Worm (Caenorhabditis elegans) whole organism, midembryonic: ENCODE data around the gene ifbp-1.
A peak's percentile ranks its signal among the peaks of the same experiment; 100 is the strongest.

ENCODE experiments used
- T22C8.4 ChIP-seq: fragments of 200-800 bp; sonication (Bioruptor generic); IDR thresholded peaks from 2 replicates; pipeline ENCODE4 v1.3.6; 2022; ENCODE audit warnings: missing genetic modification characterization, missing compliant biosample characterization
- cog-1 ChIP-seq: sonication (generic microtip); optimal IDR thresholded peaks from 2 replicates; lab custom pipeline; 2016; ENCODE audit warnings: missing genetic modification characterization, missing compliant biosample characterization
- flt-1 ChIP-seq: fragments of 200-800 bp; sonication (Bioruptor generic); IDR thresholded peaks from 2 replicates; pipeline ENCODE4 v1.3.6; 2022; ENCODE audit warnings: missing genetic modification characterization, missing compliant biosample characterization
- klf-2 ChIP-seq: fragments of 200-800 bp; sonication (Bioruptor generic); conservative IDR thresholded peaks from 2 replicates; pipeline ENCODE4 v1.3.6; 2022; ENCODE audit warnings: missing genetic modification reagents, missing genetic modification characterization, missing compliant biosample characterization
- med-1 ChIP-seq: sonication (generic microtip); optimal IDR thresholded peaks from 2 replicates; lab custom pipeline; 2017; ENCODE audit warnings: missing genetic modification characterization, mild to moderate bottlenecking, missing compliant biosample characterization, antibody characterized with exemption, missing genetic modification reagents; ENCODE audit not compliant: insufficient read depth
- ref-1 ChIP-seq: fragments of 200-800 bp; sonication (Bioruptor generic); conservative IDR thresholded peaks from 2 replicates; pipeline ENCODE4 v1.3.6; 2022; ENCODE audit warnings: missing genetic modification reagents, missing genetic modification characterization, missing compliant biosample characterization
- tab-1 ChIP-seq: fragments of 200-800 bp; sonication (Bioruptor generic); IDR thresholded peaks from 2 replicates; pipeline ENCODE4 v1.3.6; 2022; ENCODE audit warnings: missing genetic modification characterization, missing compliant biosample characterization
- ztf-23 ChIP-seq: fragments of 200-800 bp; sonication (Bioruptor generic); IDR thresholded peaks from 2 replicates; pipeline ENCODE4 v1.3.6; 2022; ENCODE audit warnings: missing genetic modification reagents, missing genetic modification characterization, missing compliant biosample characterization
- ztf-29 ChIP-seq: fragments of 200-800 bp; sonication (Bioruptor generic); IDR thresholded peaks from 2 replicates; pipeline ENCODE4 v1.3.6; 2022; ENCODE audit warnings: missing genetic modification reagents, missing genetic modification characterization, missing compliant biosample characterization

Gene ifbp-1

ce11 chrV:13385798-13386197 lies 5.7 kb upstream of the ifbp-1 start, which contains the start of gene gcy-34:
Gene gcy-34, minus strand, starts transcription at chrV:13385898.
- no peak for TF ChIP-seq med-1 (GFP tag; lab: Kevin White, UChicago)
- no peak for TF ChIP-seq ztf-23 (GFP tag; lab: Robert Waterston, UW)

ce11 chrV:13380980-13381379 lies 918 bp upstream of the ifbp-1 start, which contains the start of gene cpz-2:
Gene cpz-2, plus strand, starts transcription at chrV:13381189.
- no peak for TF ChIP-seq cog-1 (tag; lab: Kevin White, UChicago)
- no peak for TF ChIP-seq ztf-29 (GFP tag; lab: Robert Waterston, UW)
- TF ChIP-seq flt-1 (GFP tag; lab: Robert Waterston, UW), result no peak
- TF ChIP-seq med-1 (GFP tag; lab: Kevin White, UChicago), result no peak
- no peak for TF ChIP-seq tab-1 (GFP tag; lab: Robert Waterston, UW)
- TF ChIP-seq ref-1 (GFP tag; lab: Robert Waterston, UW), result no peak
- TF ChIP-seq ztf-23 (GFP tag; lab: Robert Waterston, UW), result no peak
- TF ChIP-seq T22C8.4, result no peak
- TF ChIP-seq klf-2 (GFP tag; lab: Robert Waterston, UW), result no peak

ce11 chrV:13377130-13377529 lies 2.9 kb downstream of the ifbp-1 start:
- TF ChIP-seq ztf-23 (GFP tag; lab: Robert Waterston, UW) (no peak), ztf-29 (GFP tag; lab: Robert Waterston, UW) (no peak), T22C8.4 (no peak)

ce11 chrV:13375861-13376260 lies 4.2 kb downstream of the ifbp-1 start:
- no peak for TF ChIP-seq cog-1 (tag; lab: Kevin White, UChicago)
- TF ChIP-seq flt-1 (GFP tag; lab: Robert Waterston, UW), result no peak
- no peak for TF ChIP-seq ref-1 (GFP tag; lab: Robert Waterston, UW)
- TF ChIP-seq ztf-23 (GFP tag; lab: Robert Waterston, UW), result no peak
- TF ChIP-seq klf-2 (GFP tag; lab: Robert Waterston, UW), result no peak
- no peak for TF ChIP-seq ztf-29 (GFP tag; lab: Robert Waterston, UW)
- TF ChIP-seq med-1 (GFP tag; lab: Kevin White, UChicago), result no peak
- TF ChIP-seq tab-1 (GFP tag; lab: Robert Waterston, UW), result no peak
- no peak for TF ChIP-seq T22C8.4

ce11 chrV:13374532-13374931 lies 5.5 kb downstream of the ifbp-1 start:
- TF ChIP-seq ref-1 (GFP tag; lab: Robert Waterston, UW) (no peak), flt-1 (GFP tag; lab: Robert Waterston, UW) (peak; percentile 59; the same call in 1 of the 2 replicates), tab-1 (GFP tag; lab: Robert Waterston, UW) (no peak), ztf-29 (GFP tag; lab: Robert Waterston, UW) (no peak), ztf-23 (GFP tag; lab: Robert Waterston, UW) (no peak), T22C8.4 (no peak)

ce11 chrV:13373643-13374042 lies 6.4 kb downstream of the ifbp-1 start:
- TF ChIP-seq ztf-23 (GFP tag; lab: Robert Waterston, UW), result no peak
- TF ChIP-seq med-1 (GFP tag; lab: Kevin White, UChicago), result no peak
- no peak for TF ChIP-seq klf-2 (GFP tag; lab: Robert Waterston, UW)
- no peak for TF ChIP-seq ztf-29 (GFP tag; lab: Robert Waterston, UW)
- TF ChIP-seq ref-1 (GFP tag; lab: Robert Waterston, UW), result no peak
- TF ChIP-seq flt-1 (GFP tag; lab: Robert Waterston, UW), result no peak
- TF ChIP-seq tab-1 (GFP tag; lab: Robert Waterston, UW), result no peak
- no peak for TF ChIP-seq cog-1 (tag; lab: Kevin White, UChicago)
- no peak for TF ChIP-seq T22C8.4

ce11 chrV:13372821-13373220 lies 7.2 kb downstream of the ifbp-1 start:
- TF ChIP-seq cog-1 (tag; lab: Kevin White, UChicago), result no peak

ce11 chrV:13371336-13371735 lies 8.7 kb downstream of the ifbp-1 start:
- TF ChIP-seq ztf-23 (GFP tag; lab: Robert Waterston, UW) (no peak), klf-2 (GFP tag; lab: Robert Waterston, UW) (no peak), ref-1 (GFP tag; lab: Robert Waterston, UW) (no peak), ztf-29 (GFP tag; lab: Robert Waterston, UW) (no peak), med-1 (GFP tag; lab: Kevin White, UChicago) (no peak), cog-1 (tag; lab: Kevin White, UChicago) (no peak), tab-1 (GFP tag; lab: Robert Waterston, UW) (no peak), flt-1 (GFP tag; lab: Robert Waterston, UW) (no peak), T22C8.4 (no peak)

ce11 chrV:13370265-13370664 lies 9.8 kb downstream of the ifbp-1 start:
- TF ChIP-seq tab-1 (GFP tag; lab: Robert Waterston, UW) (no peak), flt-1 (GFP tag; lab: Robert Waterston, UW) (no peak), med-1 (GFP tag; lab: Kevin White, UChicago) (no peak), cog-1 (tag; lab: Kevin White, UChicago) (no peak), ref-1 (GFP tag; lab: Robert Waterston, UW) (no peak), ztf-29 (GFP tag; lab: Robert Waterston, UW) (no peak), ztf-23 (GFP tag; lab: Robert Waterston, UW) (no peak), T22C8.4 (no peak), klf-2 (GFP tag; lab: Robert Waterston, UW) (no peak)

- TF ChIP-seq ztf-29 (GFP tag; lab: Robert Waterston, UW), result no peak
- TF ChIP-seq cog-1 (tag; lab: Kevin White, UChicago), result no peak
- no peak for TF ChIP-seq ztf-23 (GFP tag; lab: Robert Waterston, UW)
- TF ChIP-seq tab-1 (GFP tag; lab: Robert Waterston, UW), result no peak
- TF ChIP-seq med-1 (GFP tag; lab: Kevin White, UChicago), result no peak
- TF ChIP-seq klf-2 (GFP tag; lab: Robert Waterston, UW), result no peak
- TF ChIP-seq T22C8.4, result no peak
- no peak for TF ChIP-seq flt-1 (GFP tag; lab: Robert Waterston, UW)
- TF ChIP-seq ref-1 (GFP tag; lab: Robert Waterston, UW), result no peak
These were observed 10.4 kb downstream of the ifbp-1 start for ce11 chrV:13369663-13370062.
